Worm (Caenorhabditis elegans) whole organism, early embryonic: ENCODE data around the gene F01F1.11.

Experiments
- hnd-1 ChIP-seq: sonication (generic microtip); optimal IDR thresholded peaks from 2 replicates; lab custom pipeline; 2016; ENCODE audit warnings: missing genetic modification characterization, missing compliant biosample characterization
- scrt-1 ChIP-seq: fragments of 200-800 bp; sonication (Bioruptor generic); IDR thresholded peaks from 2 replicates; pipeline ENCODE4 v1.3.6; 2022; ENCODE audit warnings: missing genetic modification characterization, missing compliant biosample characterization
- tra-4 ChIP-seq: sonication (generic microtip); optimal IDR thresholded peaks from 2 replicates; lab custom pipeline; 2017; ENCODE audit warnings: missing genetic modification characterization, missing compliant biosample characterization

- no peak for TF ChIP-seq tra-4 (tag; lab: Kevin White, UChicago)
- TF ChIP-seq scrt-1 (GFP tag; lab: Robert Waterston, UW) = no peak
- no peak for TF ChIP-seq hnd-1 (tag; lab: Kevin White, UChicago)
Measured at ce11 chrIII:5845483-5845882, 26.2 kb downstream of the F01F1.11 start.
